Worm (Caenorhabditis elegans) whole organism, L3 larva: Measurements from ENCODE around the gene C04C3.9.
A peak's percentile ranks its signal among the peaks of the same experiment; 100 is the strongest.
"Not testable (repeated sequence)": the region's sequence is repeated elsewhere in the genome, so short reads cannot be mapped to it uniquely, and the experiment has no call there.

Experiments
- ZK546.5 ChIP-seq: sonication (generic microtip); optimal IDR thresholded peaks from 2 replicates; lab custom pipeline; 2017; ENCODE audit warnings: missing biosample characterization, missing genetic modification characterization
- aly-2 ChIP-seq: fragments of 150-350 bp; optimal IDR thresholded peaks from 2 replicates; lab custom pipeline; 2014; ENCODE audit warnings: missing biosample characterization, missing genetic modification characterization
- ama-1 ChIP-seq: fragments of 150-350 bp; optimal IDR thresholded peaks from 2 replicates; lab custom pipeline; 2018
- ceh-16 ChIP-seq: sonication (generic microtip); optimal IDR thresholded peaks from 2 replicates; lab custom pipeline; 2017; ENCODE audit warnings: missing biosample characterization, missing genetic modification characterization
- ceh-9 ChIP-seq: sonication (generic microtip); optimal IDR thresholded peaks from 2 replicates; lab custom pipeline; 2018; ENCODE audit warnings: missing biosample characterization, missing genetic modification characterization
- daf-12 ChIP-seq: fragments of 150-350 bp; optimal IDR thresholded peaks from 2 replicates; lab custom pipeline; 2014; ENCODE audit warnings: missing biosample characterization, missing genetic modification reagents, missing genetic modification characterization
- egl-27 ChIP-seq: sonication (generic microtip); optimal IDR thresholded peaks from 4 replicates; lab custom pipeline; 2017; ENCODE audit warnings: missing biosample characterization, missing genetic modification reagents, missing genetic modification characterization
- egl-5 ChIP-seq: fragments of 150-350 bp; optimal IDR thresholded peaks from 2 replicates; lab custom pipeline; 2017; ENCODE audit warnings: missing biosample characterization, missing genetic modification reagents, missing genetic modification characterization, inconsistent platforms
- elt-1 ChIP-seq: fragments of 150-350 bp; optimal IDR thresholded peaks from 2 replicates; lab custom pipeline; 2014; ENCODE audit warnings: missing biosample characterization, missing genetic modification characterization
- elt-2 ChIP-seq: sonication (generic microtip); optimal IDR thresholded peaks from 2 replicates; lab custom pipeline; 2016; ENCODE audit warnings: missing genetic modification reagents, mild to moderate bottlenecking, missing genetic modification characterization, missing compliant biosample characterization
- elt-3 ChIP-seq, 3 experiments: fragments of 150-350 bp in 1 of 3; sonication (generic microtip) in 2 of 3; optimal IDR thresholded peaks; 2 replicates in 2 of 3; 4 replicates in 1 of 3; lab custom pipeline; 2014 to 2017; ENCODE audit warnings: missing biosample characterization in 3 of 3, missing genetic modification characterization in 3 of 3
- fkh-10 ChIP-seq: sonication (generic microtip); optimal IDR thresholded peaks from 2 replicates; lab custom pipeline; 2017; ENCODE audit warnings: missing biosample characterization, missing genetic modification reagents, missing genetic modification characterization
- fkh-2 ChIP-seq: fragments of 150-350 bp; optimal IDR thresholded peaks from 2 replicates; lab custom pipeline; 2014; ENCODE audit warnings: missing biosample characterization, missing genetic modification reagents, missing genetic modification characterization
- fos-1 ChIP-seq: fragments of 150-350 bp; optimal IDR thresholded peaks from 2 replicates; lab custom pipeline; 2014; ENCODE audit warnings: missing biosample characterization, missing genetic modification characterization
- hmg-11 ChIP-seq: sonication (generic microtip); optimal IDR thresholded peaks from 2 replicates; lab custom pipeline; 2016; ENCODE audit warnings: missing genetic modification characterization, missing compliant biosample characterization
- lsy-12 ChIP-seq: sonication (generic microtip); optimal IDR thresholded peaks from 2 replicates; lab custom pipeline; 2016; ENCODE audit warnings: mild to moderate bottlenecking, missing genetic modification characterization, missing compliant biosample characterization
- mdl-1 ChIP-seq: fragments of 150-350 bp; optimal IDR thresholded peaks from 2 replicates; lab custom pipeline; 2014; ENCODE audit warnings: missing biosample characterization, missing genetic modification characterization
- mml-1 ChIP-seq: fragments of 150-350 bp; sonication (generic microtip); optimal IDR thresholded peaks from 3 replicates; lab custom pipeline; 2014; ENCODE audit warnings: missing biosample characterization, missing genetic modification characterization
- nfya-1 ChIP-seq: sonication (generic microtip); optimal IDR thresholded peaks from 2 replicates; lab custom pipeline; 2017; ENCODE audit warnings: missing genetic modification characterization, mild to moderate bottlenecking, missing compliant biosample characterization, antibody characterized with exemption, moderate library complexity; ENCODE audit not compliant: insufficient read depth
- nhr-11 ChIP-seq: fragments of 150-350 bp; optimal IDR thresholded peaks from 2 replicates; lab custom pipeline; 2014; ENCODE audit warnings: missing biosample characterization, missing genetic modification characterization
- nhr-23 ChIP-seq: fragments of 150-350 bp; optimal IDR thresholded peaks from 2 replicates; lab custom pipeline; 2014; ENCODE audit warnings: missing biosample characterization, missing genetic modification reagents, missing genetic modification characterization
- nhr-237 ChIP-seq: fragments of 150-350 bp; optimal IDR thresholded peaks from 2 replicates; lab custom pipeline; 2014; ENCODE audit warnings: missing biosample characterization, missing genetic modification characterization
- nhr-25 ChIP-seq: sonication (generic microtip); optimal IDR thresholded peaks from 2 replicates; lab custom pipeline; 2017; ENCODE audit warnings: missing biosample characterization, missing genetic modification characterization
- nhr-28 ChIP-seq: fragments of 150-350 bp; optimal IDR thresholded peaks from 2 replicates; lab custom pipeline; 2014; ENCODE audit warnings: missing biosample characterization, missing genetic modification characterization
- nhr-43 ChIP-seq: sonication (generic microtip); optimal IDR thresholded peaks from 2 replicates; lab custom pipeline; 2016; ENCODE audit warnings: mild to moderate bottlenecking, missing genetic modification characterization, missing compliant biosample characterization; ENCODE audit not compliant: poor library complexity, severe bottlenecking
- nhr-67 ChIP-seq: fragments of 150-350 bp; optimal IDR thresholded peaks from 2 replicates; lab custom pipeline; 2014; ENCODE audit warnings: missing biosample characterization, missing genetic modification characterization
- nhr-76 ChIP-seq: fragments of 150-350 bp; sonication (generic microtip); optimal IDR thresholded peaks from 5 replicates; lab custom pipeline; 2014; ENCODE audit warnings: missing biosample characterization, missing genetic modification characterization
- nhr-77 ChIP-seq: fragments of 150-350 bp; optimal IDR thresholded peaks from 2 replicates; lab custom pipeline; 2014; ENCODE audit warnings: missing biosample characterization, missing genetic modification characterization
- pha-4 ChIP-seq: fragments of 150-350 bp; optimal IDR thresholded peaks from 2 replicates; lab custom pipeline; 2014; ENCODE audit warnings: missing biosample characterization, missing genetic modification reagents, missing genetic modification characterization
- pqm-1 ChIP-seq: fragments of 150-350 bp; optimal IDR thresholded peaks from 2 replicates; lab custom pipeline; 2017; ENCODE audit warnings: missing biosample characterization, missing genetic modification characterization, inconsistent platforms
- sea-2 ChIP-seq: fragments of 150-350 bp; sonication (generic microtip); optimal IDR thresholded peaks from 4 replicates; lab custom pipeline; 2014; ENCODE audit warnings: missing biosample characterization, missing genetic modification reagents, missing genetic modification characterization
- snpc-4 ChIP-seq: fragments of 150-350 bp; optimal IDR thresholded peaks from 2 replicates; lab custom pipeline; 2014; ENCODE audit warnings: missing biosample characterization, missing genetic modification characterization
- tbx-2 ChIP-seq: sonication (generic microtip); optimal IDR thresholded peaks from 2 replicates; lab custom pipeline; 2016; ENCODE audit warnings: mild to moderate bottlenecking, missing genetic modification characterization, missing compliant biosample characterization
- unc-39 ChIP-seq: sonication (generic microtip); optimal IDR thresholded peaks from 4 replicates; lab custom pipeline; 2017; ENCODE audit warnings: missing biosample characterization, missing genetic modification characterization
- unc-62 ChIP-seq: fragments of 150-350 bp; sonication (generic microtip); optimal IDR thresholded peaks from 4 replicates; lab custom pipeline; 2014; ENCODE audit warnings: missing biosample characterization, missing genetic modification reagents, missing genetic modification characterization
- zag-1 ChIP-seq: fragments of 150-350 bp; optimal IDR thresholded peaks from 2 replicates; lab custom pipeline; 2014; ENCODE audit warnings: missing biosample characterization, missing genetic modification characterization
- ztf-11 ChIP-seq: fragments of 150-350 bp; optimal IDR thresholded peaks from 2 replicates; lab custom pipeline; 2014; ENCODE audit warnings: missing biosample characterization, missing genetic modification characterization
- ztf-4 ChIP-seq: fragments of 150-350 bp; optimal IDR thresholded peaks from 2 replicates; lab custom pipeline; 2014; ENCODE audit warnings: missing biosample characterization, missing genetic modification characterization

Gene C04C3.9

ce11 chrIV:3395581-3395980 lies 32.8 kb downstream of the C04C3.9 start, which contains the start of gene C04C3.14:
TSS of gene C04C3.14 (plus strand) at chrIV:3395881.
- TF ChIP-seq ceh-16 (tag; lab: Kevin White, UChicago) (no peak), ceh-9 (tag; lab: Kevin White, UChicago) (no peak), nhr-76 (tag; lab: Kevin White, UChicago) (no peak)

ce11 chrIV:3394066-3394465 lies 34.3 kb downstream of the C04C3.9 start, which contains the start of gene C04C3.4:
TSS of gene C04C3.4 (plus strand) at chrIV:3394366.
- TF ChIP-seq nhr-77 (tag; lab: Kevin White, UChicago); elt-3 (tag; optimal IDR thresholded peaks at IDR 0.05; lab: Kevin White, UChicago); ceh-16 (tag; lab: Kevin White, UChicago): not testable (repeated sequence)

ce11 chrIV:3389999-3390398 lies 38.3 kb downstream of the C04C3.9 start, which contains the start of gene B0546.5:
TSS of gene B0546.5 (minus strand) at chrIV:3390099.
- TF ChIP-seq nhr-67, daf-12, nhr-237 (tag; lab: Kevin White, UChicago): not testable (repeated sequence)

DNA sequence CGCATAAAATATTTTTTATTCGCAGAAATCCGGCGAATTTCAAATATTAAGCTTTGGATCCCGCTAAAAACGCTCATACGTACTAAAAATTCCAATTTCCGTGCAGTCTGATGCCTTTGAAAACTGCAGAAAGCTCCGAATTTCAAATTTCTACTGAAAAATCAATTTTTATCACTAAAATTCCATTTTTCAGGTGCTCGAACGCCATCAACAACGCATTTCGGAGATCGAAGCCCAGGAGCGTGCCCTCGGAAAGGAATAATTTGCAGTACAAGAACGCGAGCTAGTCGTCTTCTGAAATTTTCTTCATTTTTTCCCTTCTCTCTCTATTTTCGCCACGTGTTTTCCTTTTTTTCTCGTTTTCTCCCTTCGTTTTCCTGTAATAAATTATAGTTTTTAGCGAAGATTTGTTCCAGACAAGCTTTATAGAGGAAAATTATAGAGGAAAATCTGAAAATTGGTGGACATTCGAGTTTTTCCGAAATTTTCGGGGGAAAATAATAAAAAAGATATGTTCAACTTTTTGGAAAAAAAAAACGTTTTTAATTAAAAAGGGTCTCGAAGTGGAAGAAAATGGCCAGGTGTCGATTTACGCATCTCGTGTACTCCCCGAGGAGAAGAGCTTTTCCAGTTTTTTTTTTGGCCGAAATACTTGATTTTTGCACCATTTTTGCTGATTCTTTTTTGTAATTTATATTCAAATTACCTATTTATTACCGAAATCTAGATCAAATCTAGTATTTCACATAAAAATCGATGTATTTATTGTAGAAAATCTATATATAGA lies 41.6 kb downstream of the C04C3.9 start:
- TF ChIP-seq ceh-9 (tag; lab: Kevin White, UChicago): no peak
- no peak for TF ChIP-seq unc-62
- no peak for TF ChIP-seq nhr-28
- TF ChIP-seq nhr-25: no peak
- no peak for TF ChIP-seq mml-1 (tag; lab: Kevin White, UChicago)
- no peak for TF ChIP-seq snpc-4 (tag; lab: Kevin White, UChicago)
- TF ChIP-seq mdl-1 (tag; lab: Kevin White, UChicago): no peak
- peak; percentile 16 for TF ChIP-seq elt-2 (tag; lab: Kevin White, UChicago)
- TF ChIP-seq zag-1 (tag; lab: Kevin White, UChicago): no peak
- no peak for TF ChIP-seq elt-1 (tag; lab: Kevin White, UChicago)
- TF ChIP-seq nhr-76 (tag; lab: Kevin White, UChicago): no peak
- no peak for TF ChIP-seq nfya-1 (tag; lab: Kevin White, UChicago)
- no peak for TF ChIP-seq tbx-2 (tag; lab: Kevin White, UChicago)
- TF ChIP-seq pha-4: peak; percentile 6
- TF ChIP-seq nhr-43 (tag; lab: Kevin White, UChicago): no peak
- no peak for TF ChIP-seq nhr-23 (tag; lab: Kevin White, UChicago)
- peak; percentile 67 for TF ChIP-seq ama-1

DNA sequence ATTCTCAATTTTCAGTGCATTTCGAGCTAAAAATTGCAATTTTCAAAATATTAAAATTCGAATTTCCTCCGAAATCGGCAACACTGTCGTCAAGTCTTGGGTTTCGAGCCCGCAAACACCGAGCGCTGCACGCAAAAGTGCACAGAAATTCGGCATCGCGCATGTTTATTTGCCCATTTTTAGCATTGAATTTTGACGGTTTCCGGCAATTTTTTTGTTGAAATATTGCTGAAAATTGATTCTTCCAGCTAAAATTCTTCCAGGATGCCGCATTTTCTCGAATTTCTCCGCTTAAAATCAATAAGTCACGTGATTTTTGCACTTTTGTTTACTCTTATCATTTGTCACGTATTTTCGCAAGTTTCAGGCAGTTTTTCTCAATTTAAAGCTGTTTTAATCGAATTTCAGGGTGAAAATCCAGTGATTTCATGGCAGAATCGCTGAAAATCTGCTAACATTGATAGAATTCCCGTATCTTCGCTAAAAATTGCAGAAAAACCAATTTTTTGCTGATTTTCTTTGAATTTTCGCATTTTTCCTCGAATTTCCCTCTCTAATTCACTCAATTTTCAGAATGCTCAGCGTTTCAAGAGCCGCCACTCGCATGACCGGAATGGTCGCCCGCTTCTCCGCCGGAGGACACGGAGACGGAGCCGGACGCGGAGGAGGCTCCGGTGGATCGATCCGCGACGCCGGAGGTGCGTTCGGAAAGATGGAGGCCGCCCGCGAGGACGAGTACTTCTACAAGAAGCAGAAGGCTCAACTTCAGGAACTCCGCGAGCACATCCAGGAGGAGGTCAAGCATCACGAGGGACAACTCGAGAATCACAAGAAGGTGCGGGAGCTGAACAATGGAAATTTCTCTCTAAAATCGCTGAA lies 42.8 kb downstream of the C04C3.9 start, which contains the start of gene mai-2:
Gene mai-2, plus strand, starts transcription at position 574 of the 879 bp plus-strand sequence.
- peak; percentile 60 for TF ChIP-seq hmg-11 (tag; lab: Kevin White, UChicago)
- TF ChIP-seq elt-1 (tag; lab: Kevin White, UChicago): no peak
- TF ChIP-seq unc-62: no peak
- no peak for TF ChIP-seq nhr-76 (tag; lab: Kevin White, UChicago)
- no peak for TF ChIP-seq nhr-67 (tag; lab: Kevin White, UChicago)
- TF ChIP-seq unc-39 (tag; lab: Kevin White, UChicago): no peak
- TF ChIP-seq ceh-16 (tag; lab: Kevin White, UChicago): no peak
- peak; percentile 82 for TF ChIP-seq ama-1
- TF ChIP-seq pha-4: peak; percentile 77
- no peak for TF ChIP-seq nhr-11 (tag; lab: Kevin White, UChicago)
- no peak for TF ChIP-seq egl-27
- TF ChIP-seq sea-2 (GFP tag; lab: Kevin White, UChicago): no peak
- TF ChIP-seq nhr-28: no peak
- TF ChIP-seq ZK546.5 (tag; lab: Kevin White, UChicago): no peak
- no peak for TF ChIP-seq ceh-9 (tag; lab: Kevin White, UChicago)
- no peak for TF ChIP-seq fkh-10 (GFP tag; lab: Kevin White, UChicago)
- peak; percentile 22 for TF ChIP-seq elt-2 (tag; lab: Kevin White, UChicago)
- TF ChIP-seq zag-1 (tag; lab: Kevin White, UChicago): no peak
- no peak for TF ChIP-seq nhr-43 (tag; lab: Kevin White, UChicago)
- TF ChIP-seq mdl-1 (tag; lab: Kevin White, UChicago): no peak
- no peak for TF ChIP-seq aly-2 (tag; lab: Kevin White, UChicago)
- no peak for TF ChIP-seq snpc-4 (tag; lab: Kevin White, UChicago)
- TF ChIP-seq elt-3 (tag; optimal IDR thresholded peaks at IDR 0.05; lab: Kevin White, UChicago): no peak
- TF ChIP-seq ztf-4: no peak
- peak; percentile 56 for TF ChIP-seq nhr-23 (tag; lab: Kevin White, UChicago)
- TF ChIP-seq fos-1 (tag; lab: Kevin White, UChicago): no peak
- TF ChIP-seq egl-5: no peak
- peak; percentile 4 for TF ChIP-seq nhr-25
- TF ChIP-seq fkh-2 (tag; lab: Kevin White, UChicago): no peak
- no peak for TF ChIP-seq pqm-1
- TF ChIP-seq tbx-2 (tag; lab: Kevin White, UChicago): no peak
- TF ChIP-seq ztf-11 (tag; lab: Kevin White, UChicago): no peak
- peak; percentile 48 for TF ChIP-seq lsy-12 (tag; lab: Kevin White, UChicago)
